Worm (Caenorhabditis elegans): ENCODE measurements around the gene F38A1.11.

- TF ChIP-seq flt-1 (GFP tag; IDR thresholded peaks at IDR 0.05) (no peak), ama-1 (optimal IDR thresholded peaks at IDR 0.05) (no peak), aly-1 (tag; optimal IDR thresholded peaks at IDR 0.05) (no peak), tbx-37 (GFP tag; conservative IDR thresholded peaks at IDR 0.05) (no peak), tbx-11 (GFP tag; IDR thresholded peaks at IDR 0.05) (no peak), ceh-36 (tag; optimal IDR thresholded peaks at IDR 0.05) (no peak), hmbx-1 (tag; optimal IDR thresholded peaks at IDR 0.05) (no peak), F13C5.2 (tag; optimal IDR thresholded peaks at IDR 0.05) (no peak), B0310.2 (tag; optimal IDR thresholded peaks at IDR 0.05) (no peak), hmg-4 (GFP tag; optimal IDR thresholded peaks at IDR 0.05) (no peak), hnd-1 (tag; optimal IDR thresholded peaks at IDR 0.05) (no peak), pes-1 (GFP tag; IDR thresholded peaks at IDR 0.05) (no peak), tra-4 (tag; optimal IDR thresholded peaks at IDR 0.05) (no peak), ets-7 (tag; optimal IDR thresholded peaks at IDR 0.05) (no peak)
Measured at ce11 chrIV:1209813-1210212, 37.4 kb upstream of the F38A1.11 start.

All from whole organism, early embryonic.